Worm (Caenorhabditis elegans) whole organism, L2 larva: ENCODE measurements around the gene pgph-3.

Source experiments
- C34F6.9 ChIP-seq: fragments of 150-350 bp; optimal IDR thresholded peaks from 2 replicates; lab custom pipeline; 2014; ENCODE audit warnings: missing biosample characterization, missing genetic modification characterization
- F13H6.1 ChIP-seq: sonication (generic microtip); optimal IDR thresholded peaks from 2 replicates; lab custom pipeline; 2016; ENCODE audit warnings: missing genetic modification characterization, missing compliant biosample characterization
- R02D3.7 ChIP-seq: fragments of 150-350 bp; optimal IDR thresholded peaks from 2 replicates; lab custom pipeline; 2014; ENCODE audit warnings: missing biosample characterization, missing genetic modification characterization
- alr-1 ChIP-seq: fragments of 150-350 bp; optimal IDR thresholded peaks from 2 replicates; lab custom pipeline; 2014; ENCODE audit warnings: missing biosample characterization, missing genetic modification characterization
- aly-2 ChIP-seq: fragments of 150-350 bp; optimal IDR thresholded peaks from 2 replicates; lab custom pipeline; 2014; ENCODE audit warnings: missing biosample characterization, missing genetic modification characterization
- ama-1 ChIP-seq: fragments of 150-350 bp; optimal IDR thresholded peaks from 2 replicates; lab custom pipeline; 2018; ENCODE audit warnings: inconsistent platforms
- ceh-82 ChIP-seq: fragments of 150-350 bp; optimal IDR thresholded peaks from 2 replicates; lab custom pipeline; 2014; ENCODE audit warnings: missing biosample characterization, missing genetic modification characterization
- dmd-4 ChIP-seq: sonication (generic microtip); optimal IDR thresholded peaks from 2 replicates; lab custom pipeline; 2017; ENCODE audit warnings: missing biosample characterization, missing genetic modification characterization
- elt-1 ChIP-seq: fragments of 150-350 bp; optimal IDR thresholded peaks from 2 replicates; lab custom pipeline; 2014; ENCODE audit warnings: missing biosample characterization, missing genetic modification characterization
- elt-3 ChIP-seq: sonication (generic microtip); optimal IDR thresholded peaks from 2 replicates; lab custom pipeline; 2017; ENCODE audit warnings: missing biosample characterization, missing genetic modification characterization
- fos-1 ChIP-seq: fragments of 150-350 bp; optimal IDR thresholded peaks from 2 replicates; lab custom pipeline; 2014; ENCODE audit warnings: missing biosample characterization, missing genetic modification characterization
- lin-11 ChIP-seq: fragments of 150-350 bp; sonication (generic microtip); optimal IDR thresholded peaks from 2 replicates; lab custom pipeline; 2014; ENCODE audit warnings: missing biosample characterization, missing genetic modification characterization, inconsistent platforms, mixed read lengths
- lin-13 ChIP-seq: fragments of 150-350 bp; optimal IDR thresholded peaks from 2 replicates; lab custom pipeline; 2014; ENCODE audit warnings: missing biosample characterization, missing genetic modification reagents, missing genetic modification characterization
- lsy-2 ChIP-seq, 2 experiments: fragments of 150-350 bp in 1 of 2; sonication (generic microtip) in 1 of 2; optimal IDR thresholded peaks; 2 replicates each; lab custom pipeline; 2014 to 2017; ENCODE audit warnings: missing biosample characterization in 2 of 2, missing genetic modification characterization in 2 of 2
- mbf-1 ChIP-seq: sonication (generic microtip); optimal IDR thresholded peaks from 2 replicates; lab custom pipeline; 2017; ENCODE audit warnings: missing biosample characterization, missing genetic modification characterization
- mdl-1 ChIP-seq, 2 experiments: fragments of 150-350 bp in 1 of 2; sonication (generic microtip) in 1 of 2; optimal IDR thresholded peaks; 2 replicates each; lab custom pipeline; 2017; ENCODE audit warnings: missing biosample characterization in 2 of 2, missing genetic modification characterization in 2 of 2
- nhr-10 ChIP-seq: sonication (generic microtip); optimal IDR thresholded peaks from 2 replicates; lab custom pipeline; 2017; ENCODE audit warnings: missing biosample characterization, missing genetic modification characterization
- nhr-12 ChIP-seq: fragments of 150-350 bp; optimal IDR thresholded peaks from 2 replicates; lab custom pipeline; 2014; ENCODE audit warnings: missing biosample characterization, missing genetic modification characterization
- nhr-21 ChIP-seq: fragments of 150-350 bp; optimal IDR thresholded peaks from 2 replicates; lab custom pipeline; 2014; ENCODE audit warnings: missing biosample characterization, missing genetic modification characterization
- nhr-23 ChIP-seq: fragments of 150-350 bp; optimal IDR thresholded peaks from 2 replicates; lab custom pipeline; 2014; ENCODE audit warnings: missing biosample characterization, missing genetic modification reagents, missing genetic modification characterization
- nhr-237 ChIP-seq: fragments of 150-350 bp; optimal IDR thresholded peaks from 2 replicates; lab custom pipeline; 2014; ENCODE audit warnings: missing biosample characterization, missing genetic modification characterization
- nhr-25 ChIP-seq: fragments of 150-350 bp; sonication (generic microtip); optimal IDR thresholded peaks from 3 replicates; lab custom pipeline; 2014; ENCODE audit warnings: missing biosample characterization, missing genetic modification characterization
- nhr-77 ChIP-seq: fragments of 150-350 bp; optimal IDR thresholded peaks from 2 replicates; lab custom pipeline; 2014; ENCODE audit warnings: missing biosample characterization, missing genetic modification characterization
- peb-1 ChIP-seq: fragments of 150-350 bp; optimal IDR thresholded peaks from 2 replicates; lab custom pipeline; 2014; ENCODE audit warnings: missing biosample characterization, missing genetic modification characterization
- sem-4 ChIP-seq: fragments of 150-350 bp; optimal IDR thresholded peaks from 2 replicates; lab custom pipeline; 2014; ENCODE audit warnings: missing biosample characterization, missing genetic modification reagents, missing genetic modification characterization
- skn-1 ChIP-seq: sonication (generic microtip); optimal IDR thresholded peaks from 2 replicates; lab custom pipeline; 2017; ENCODE audit warnings: missing biosample characterization, missing genetic modification characterization
- sma-3 ChIP-seq: sonication (generic microtip); optimal IDR thresholded peaks from 2 replicates; lab custom pipeline; 2016; ENCODE audit warnings: missing genetic modification reagents, missing genetic modification characterization, missing compliant biosample characterization
- sma-9 ChIP-seq, 2 experiments: fragments of 150-350 bp in 1 of 2; sonication (generic microtip) in 1 of 2; optimal IDR thresholded peaks; 2 replicates each; lab custom pipeline; 2014 to 2016; ENCODE audit warnings: missing genetic modification characterization in 2 of 2, mild to moderate bottlenecking in 1 of 2, missing biosample characterization in 1 of 2, missing compliant biosample characterization in 1 of 2, missing genetic modification reagents in 1 of 2, moderate library complexity in 1 of 2
- snpc-4 ChIP-seq: fragments of 150-350 bp; optimal IDR thresholded peaks from 2 replicates; lab custom pipeline; 2014; ENCODE audit warnings: missing biosample characterization, missing genetic modification characterization
- unc-39 ChIP-seq: fragments of 150-350 bp; optimal IDR thresholded peaks from 2 replicates; lab custom pipeline; 2014; ENCODE audit warnings: missing biosample characterization, missing genetic modification characterization
- unc-55 ChIP-seq: fragments of 150-350 bp; sonication (generic microtip); optimal IDR thresholded peaks from 3 replicates; lab custom pipeline; 2014; ENCODE audit warnings: missing biosample characterization, missing genetic modification reagents, missing genetic modification characterization
- unc-62 ChIP-seq: fragments of 150-350 bp; optimal IDR thresholded peaks from 2 replicates; lab custom pipeline; 2014; ENCODE audit warnings: missing biosample characterization, missing genetic modification reagents, missing genetic modification characterization
- zag-1 ChIP-seq: fragments of 150-350 bp; optimal IDR thresholded peaks from 2 replicates; lab custom pipeline; 2014; ENCODE audit warnings: missing biosample characterization, missing genetic modification characterization
- ztf-1 ChIP-seq: fragments of 200-800 bp; sonication (Bioruptor generic); conservative IDR thresholded peaks from 2 replicates; pipeline ENCODE4 v1.3.6; 2022; ENCODE audit warnings: missing genetic modification characterization, missing compliant biosample characterization
- ztf-11 ChIP-seq: sonication (generic microtip); optimal IDR thresholded peaks from 2 replicates; lab custom pipeline; 2017; ENCODE audit warnings: missing biosample characterization, missing genetic modification characterization
- ztf-4 ChIP-seq: fragments of 150-350 bp; optimal IDR thresholded peaks from 2 replicates; lab custom pipeline; 2014; ENCODE audit warnings: missing biosample characterization, missing genetic modification characterization

Gene pgph-3

ce11 chrV:5813060-5813659 is 49.5 kb upstream of the pgph-3 start, which contains the start of gene ZC250.4:
Gene ZC250.4, minus strand, starts transcription at chrV:5813137.
- TF ChIP-seq sem-4: no peak
- TF ChIP-seq nhr-237 (tag; lab: Kevin White, UChicago): no peak
- TF ChIP-seq nhr-10: no peak
- no peak for TF ChIP-seq zag-1 (tag; lab: Kevin White, UChicago)
- no peak for TF ChIP-seq lsy-2 (tag; optimal IDR thresholded peaks at IDR 0.05; lab: Kevin White, UChicago)
- TF ChIP-seq elt-3 (tag; lab: Kevin White, UChicago): no peak
- TF ChIP-seq fos-1 (tag; lab: Kevin White, UChicago): no peak
- no peak for TF ChIP-seq mbf-1
- no peak for TF ChIP-seq ama-1
- no peak for TF ChIP-seq C34F6.9 (tag; lab: Kevin White, UChicago)
- TF ChIP-seq sma-9 (GFP tag; optimal IDR thresholded peaks at IDR 0.05; lab: Kevin White, UChicago): peak; percentile 2
- TF ChIP-seq sma-9 (tag; optimal IDR thresholded peaks at IDR 0.05; lab: Kevin White, UChicago): no peak
- TF ChIP-seq alr-1: no peak
- no peak for TF ChIP-seq elt-1
- peak; percentile 41 for TF ChIP-seq F13H6.1 (tag; lab: Kevin White, UChicago)
- no peak for TF ChIP-seq sma-3 (GFP tag; lab: Kevin White, UChicago)
- TF ChIP-seq nhr-21 (tag; lab: Kevin White, UChicago): no peak
- peak; percentile 67 for TF ChIP-seq nhr-25

DNA sequence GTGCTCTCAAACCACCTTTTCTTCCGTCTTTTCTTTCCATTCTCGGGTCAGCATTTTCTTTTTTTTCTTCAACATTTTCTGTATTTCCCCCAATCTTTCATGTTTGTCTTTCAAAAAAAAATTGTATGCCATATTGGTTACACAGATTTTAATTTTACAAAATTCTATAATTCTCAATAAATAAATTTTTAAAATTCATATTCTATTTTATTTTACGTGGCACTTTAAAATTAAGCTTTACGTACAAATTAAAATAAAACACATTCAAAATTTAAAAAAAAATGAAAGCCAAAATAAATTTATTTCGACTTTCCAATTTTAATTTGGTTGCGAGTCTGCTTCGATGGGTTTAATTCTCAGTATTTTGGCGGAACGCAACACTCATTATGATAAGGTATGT is 41.8 kb upstream of the pgph-3 start, which contains the start of gene ZC250.5:
ZC250.5 (plus strand) TSS at position 301 of the 400 bp plus-strand sequence.
- TF ChIP-seq unc-55 (no peak), unc-62 (GFP tag; lab: Kevin White, UChicago) (no peak), nhr-23 (tag; lab: Kevin White, UChicago) (no peak), fos-1 (tag; lab: Kevin White, UChicago) (no peak), nhr-12 (tag; lab: Kevin White, UChicago) (no peak), skn-1 (no peak), mbf-1 (no peak), dmd-4 (tag; lab: Kevin White, UChicago) (no peak), nhr-237 (tag; lab: Kevin White, UChicago) (no peak), nhr-21 (tag; lab: Kevin White, UChicago) (no peak), zag-1 (tag; lab: Kevin White, UChicago) (no peak), nhr-10 (no peak), F13H6.1 (tag; lab: Kevin White, UChicago) (no peak), ama-1 (no peak), lin-11 (tag; lab: Kevin White, UChicago) (no peak), ztf-11 (no peak), lsy-2 (tag; optimal IDR thresholded peaks at IDR 0.05; lab: Kevin White, UChicago) (no peak), elt-3 (tag; lab: Kevin White, UChicago) (no peak)

ce11 chrV:5799373-5799772 is 35.7 kb upstream of the pgph-3 start, which contains the start of gene cyn-17:
Gene cyn-17, plus strand, starts transcription at chrV:5799673.
- TF ChIP-seq ztf-1 (GFP tag; lab: Robert Waterston, UW): no peak
- TF ChIP-seq snpc-4: no peak
- TF ChIP-seq nhr-237 (tag; lab: Kevin White, UChicago): no peak
- no peak for TF ChIP-seq sem-4
- TF ChIP-seq ztf-11: no peak
- TF ChIP-seq elt-1: no peak
- no peak for TF ChIP-seq unc-39
- no peak for TF ChIP-seq ceh-82

DNA sequence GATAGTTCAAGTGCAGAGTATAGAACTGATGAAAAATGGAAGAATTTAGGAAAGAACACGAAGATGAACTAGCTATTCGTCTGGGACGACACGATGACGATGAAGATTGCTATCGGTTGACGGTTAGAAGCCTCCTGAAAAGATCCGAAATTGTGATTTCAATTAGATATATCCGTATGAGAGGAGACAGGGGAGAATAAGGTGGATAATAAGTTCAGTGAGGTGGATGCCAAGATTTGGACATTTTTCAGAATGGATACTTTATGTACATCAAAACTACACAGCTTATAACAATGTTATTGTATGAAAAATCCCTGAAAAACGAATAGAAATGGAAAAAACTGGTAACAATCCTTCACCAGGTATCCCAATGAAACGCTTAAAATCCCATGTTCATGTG is 34.5 kb upstream of the pgph-3 start, which contains the start of gene nstp-3:
nstp-3 (minus strand) TSS at position 101 of the 400 bp plus-strand sequence.
- TF ChIP-seq dmd-4 (tag; lab: Kevin White, UChicago) (no peak), nhr-12 (tag; lab: Kevin White, UChicago) (no peak), mbf-1 (no peak), aly-2 (tag; lab: Kevin White, UChicago) (no peak)
- TF ChIP-seq, all 48 proteins: peak for 0

ce11 chrV:5792031-5792430 is 28.4 kb upstream of the pgph-3 start, which contains the start of gene ZC250.2:
Gene ZC250.2, plus strand, starts transcription at chrV:5792331.
- no peak for TF ChIP-seq fos-1 (tag; lab: Kevin White, UChicago)
- TF ChIP-seq nhr-77 (tag; lab: Kevin White, UChicago): no peak
- no peak for TF ChIP-seq aly-2 (tag; lab: Kevin White, UChicago)
- no peak for TF ChIP-seq nhr-23 (tag; lab: Kevin White, UChicago)
- TF ChIP-seq lin-13 (GFP tag; lab: Kevin White, UChicago): no peak
- TF ChIP-seq mdl-1 (tag; optimal IDR thresholded peaks at IDR 0.05; lab: Kevin White, UChicago): no peak
- no peak for TF ChIP-seq skn-1
- no peak for TF ChIP-seq sma-9 (GFP tag; optimal IDR thresholded peaks at IDR 0.05; lab: Kevin White, UChicago)
- TF ChIP-seq sma-9 (tag; optimal IDR thresholded peaks at IDR 0.05; lab: Kevin White, UChicago): no peak
- no peak for TF ChIP-seq nhr-25
- TF ChIP-seq peb-1 (tag; lab: Kevin White, UChicago): no peak
- TF ChIP-seq ztf-4 (tag; lab: Kevin White, UChicago): no peak
- no peak for TF ChIP-seq nhr-12 (tag; lab: Kevin White, UChicago)
- no peak for TF ChIP-seq nhr-21 (tag; lab: Kevin White, UChicago)
- no peak for TF ChIP-seq R02D3.7 (tag; lab: Kevin White, UChicago)
- TF ChIP-seq, all 48 proteins: peak for 0
